Worm (Caenorhabditis elegans): ENCODE results near the gene Y7A9A.1.

DNA sequence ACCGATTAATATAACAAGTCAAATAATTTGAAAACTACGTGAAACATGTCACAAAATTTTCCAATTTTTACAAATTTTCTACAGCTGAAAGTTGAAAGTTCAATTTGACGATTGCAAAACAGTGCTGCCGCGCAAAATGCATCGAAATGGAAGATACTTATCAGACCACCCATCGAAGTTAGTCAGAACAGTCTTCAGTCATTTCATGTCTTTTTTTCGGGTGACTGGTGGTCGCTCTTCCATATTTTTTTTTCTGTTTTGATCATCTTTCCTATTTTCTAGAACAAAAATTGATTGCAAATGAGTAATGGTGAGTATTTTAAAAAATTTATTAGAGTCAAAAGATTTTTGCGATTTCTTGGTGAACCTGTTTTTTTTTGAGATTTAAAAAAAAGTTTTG lies 50.3 kb downstream of the Y7A9A.1 start, which contains the start of gene F38C2.1:
- TF ChIP-seq pqm-1 (tag; optimal IDR thresholded peaks at IDR 0.05) (no peak), lin-39 (tag; optimal IDR thresholded peaks at IDR 0.05) (no peak), nhr-77 (tag; optimal IDR thresholded peaks at IDR 0.05) (no peak), F26F4.8 (GFP tag; conservative IDR thresholded peaks at IDR 0.05) (no peak), ZK546.5 (tag; optimal IDR thresholded peaks at IDR 0.05) (no peak), ceh-62 (tag; optimal IDR thresholded peaks at IDR 0.05) (no peak), unc-62 (GFP tag; optimal IDR thresholded peaks at IDR 0.05 in 1 of 2) (no peak), unc-62 (tag; optimal IDR thresholded peaks at IDR 0.05) (no peak), F44E2.7 (GFP tag; IDR thresholded peaks at IDR 0.05) (no peak), ceh-20 (GFP tag; IDR thresholded peaks at IDR 0.05) (no peak), nhr-6 (tag; optimal IDR thresholded peaks at IDR 0.05) (no peak), jun-1 (tag; optimal IDR thresholded peaks at IDR 0.05) (no peak), mxl-2 (GFP tag; conservative IDR thresholded peaks at IDR 0.05) (no peak), F10B5.3 (tag; optimal IDR thresholded peaks at IDR 0.05) (no peak), lim-7 (GFP tag; IDR thresholded peaks at IDR 0.05) (no peak)

All from whole organism, L4 larva.